Worm (Caenorhabditis elegans): ENCODE results near the gene abu-4.
"Not testable (repeated sequence)": the region's sequence is repeated elsewhere in the genome, so short reads cannot be mapped to it uniquely, and the experiment has no call there.

- not testable (repeated sequence) for TF ChIP-seq fkh-10 (GFP tag; optimal IDR thresholded peaks at IDR 0.05); ztf-11 (tag; optimal IDR thresholded peaks at IDR 0.05); nhr-11 (tag; optimal IDR thresholded peaks at IDR 0.05); elt-1 (tag; optimal IDR thresholded peaks at IDR 0.05); ceh-16 (tag; optimal IDR thresholded peaks at IDR 0.05); ztf-4 (tag; optimal IDR thresholded peaks at IDR 0.05); nhr-25 (tag; optimal IDR thresholded peaks at IDR 0.05)
Measured at ce11 chrV:2255191-2255590, 19.5 kb upstream of the abu-4 start, which contains the start of gene F41B5.1.

Measured in whole organism, L3 larva.